Worm (Caenorhabditis elegans) whole organism, L4 larva: ENCODE measurements around the gene ZK813.1.
A peak's percentile ranks its signal among the peaks of the same experiment; 100 is the strongest.

ENCODE experiments used
- F44E2.7 ChIP-seq: fragments of 200-800 bp; sonication (Bioruptor generic); IDR thresholded peaks from 2 replicates; pipeline ENCODE4 v2.1.2; 2022; ENCODE audit warnings: missing genetic modification characterization, missing compliant biosample characterization
- F49E8.2 ChIP-seq: sonication (generic microtip); optimal IDR thresholded peaks from 2 replicates; lab custom pipeline; 2016; ENCODE audit warnings: missing compliant biosample characterization, mild to moderate bottlenecking, missing genetic modification characterization, borderline replicate concordance
- ZK337.2 ChIP-seq: fragments of 200-800 bp; sonication (Bioruptor generic); IDR thresholded peaks from 2 replicates; pipeline ENCODE4 v1.3.6; 2022; ENCODE audit warnings: missing genetic modification reagents, missing genetic modification characterization, missing compliant biosample characterization
- aha-1 ChIP-seq: fragments of 150-350 bp; peaks from one replicate; lab custom pipeline; 2014; ENCODE audit warnings: missing biosample characterization, missing genetic modification characterization
- ceh-82 ChIP-seq: sonication (generic microtip); optimal IDR thresholded peaks from 2 replicates; lab custom pipeline; 2017; ENCODE audit warnings: missing biosample characterization, missing genetic modification characterization
- ces-1 ChIP-seq: fragments of 150-350 bp; sonication (generic microtip); optimal IDR thresholded peaks from 4 replicates; lab custom pipeline; 2014; ENCODE audit warnings: missing biosample characterization, missing genetic modification reagents, missing genetic modification characterization
- cey-2 ChIP-seq: sonication (generic microtip); optimal IDR thresholded peaks from 3 replicates; lab custom pipeline; 2017; ENCODE audit warnings: missing genetic modification characterization, mild to moderate bottlenecking, missing compliant biosample characterization, antibody characterized with exemption, borderline replicate concordance; ENCODE audit not compliant: insufficient read depth
- ctbp-1 ChIP-seq: fragments of 200-800 bp; sonication (Bioruptor generic); IDR thresholded peaks from 2 replicates; pipeline ENCODE4 v1.3.6; 2022; ENCODE audit warnings: missing genetic modification reagents, missing genetic modification characterization, missing compliant biosample characterization
- dmd-6 ChIP-seq: fragments of 200-800 bp; sonication (Bioruptor generic); IDR thresholded peaks from 2 replicates; pipeline ENCODE4 v1.3.6; 2022; ENCODE audit warnings: missing genetic modification reagents, missing genetic modification characterization, missing compliant biosample characterization
- dpl-1 ChIP-seq: fragments of 150-350 bp; optimal IDR thresholded peaks from 2 replicates; lab custom pipeline; 2014; ENCODE audit warnings: missing biosample characterization, missing genetic modification reagents, missing genetic modification characterization
- egl-43 ChIP-seq: fragments of 200-800 bp; sonication (Bioruptor generic); IDR thresholded peaks from 2 replicates; pipeline ENCODE4 v1.3.6; 2022; ENCODE audit warnings: missing genetic modification reagents, missing genetic modification characterization, missing compliant biosample characterization
- fkh-10 ChIP-seq: fragments of 150-350 bp; optimal IDR thresholded peaks from 2 replicates; lab custom pipeline; 2014; ENCODE audit warnings: missing biosample characterization, missing genetic modification reagents, missing genetic modification characterization
- gei-8 ChIP-seq: fragments of 200-800 bp; sonication (Bioruptor generic); optimal IDR thresholded peaks from 2 replicates; lab custom pipeline; 2018; ENCODE audit warnings: mild to moderate bottlenecking, missing genetic modification characterization, missing compliant biosample characterization
- hif-1 ChIP-seq, 2 experiments: sonication (generic microtip); optimal IDR thresholded peaks; 2 replicates each; lab custom pipeline; 2016 to 2017; ENCODE audit warnings: missing compliant biosample characterization in 2 of 2, missing genetic modification characterization in 2 of 2, missing genetic modification reagents in 2 of 2, missing genotype in 2 of 2, mild to moderate bottlenecking in 1 of 2
- lin-39 ChIP-seq: fragments of 150-350 bp; optimal IDR thresholded peaks from 2 replicates; lab custom pipeline; 2014; ENCODE audit warnings: missing biosample characterization, missing genetic modification reagents, missing genetic modification characterization
- lsy-2 ChIP-seq, 2 experiments: fragments of 150-350 bp in 1 of 2; sonication (generic microtip) in 1 of 2; optimal IDR thresholded peaks; 2 replicates each; lab custom pipeline; 2014 to 2017; ENCODE audit warnings: missing biosample characterization in 2 of 2, missing genetic modification characterization in 2 of 2
- madf-9 ChIP-seq: fragments of 200-800 bp; sonication (Bioruptor generic); conservative IDR thresholded peaks from 2 replicates; pipeline ENCODE4 v1.3.6; 2022; ENCODE audit warnings: missing genetic modification reagents, missing genetic modification characterization, missing compliant biosample characterization
- mdt-29 ChIP-seq: fragments of 200-800 bp; sonication (Bioruptor generic); IDR thresholded peaks from 2 replicates; pipeline ENCODE4 v1.3.6; 2022; ENCODE audit warnings: missing genetic modification reagents, missing genetic modification characterization, missing compliant biosample characterization
- mep-1 ChIP-seq: fragments of 150-350 bp; sonication (generic microtip); optimal IDR thresholded peaks from 3 replicates; lab custom pipeline; 2014; ENCODE audit warnings: missing biosample characterization, missing genetic modification characterization
- mes-2 ChIP-seq: sonication (generic microtip); optimal IDR thresholded peaks from 2 replicates; lab custom pipeline; 2016; ENCODE audit warnings: missing genotype, mild to moderate bottlenecking, missing genetic modification characterization, missing compliant biosample characterization; ENCODE audit not compliant: poor library complexity, severe bottlenecking
- nhr-41 ChIP-seq: fragments of 200-800 bp; sonication (Bioruptor generic); IDR thresholded peaks from 2 replicates; pipeline ENCODE4 v1.3.6; 2022; ENCODE audit warnings: missing genetic modification reagents, missing genetic modification characterization, missing compliant biosample characterization
- nhr-6 ChIP-seq: fragments of 150-350 bp; optimal IDR thresholded peaks from 2 replicates; lab custom pipeline; 2014; ENCODE audit warnings: missing biosample characterization, missing genetic modification characterization
- nhr-77 ChIP-seq: fragments of 150-350 bp; optimal IDR thresholded peaks from 2 replicates; lab custom pipeline; 2014; ENCODE audit warnings: missing biosample characterization, missing genetic modification characterization
- pqm-1 ChIP-seq: sonication (generic microtip); optimal IDR thresholded peaks from 2 replicates; lab custom pipeline; 2017; ENCODE audit warnings: missing biosample characterization, missing genetic modification characterization
- saeg-2 ChIP-seq: fragments of 200-800 bp; sonication (Bioruptor generic); IDR thresholded peaks from 2 replicates; pipeline ENCODE4 v1.3.6; 2022; ENCODE audit warnings: missing genetic modification reagents, missing genetic modification characterization, missing compliant biosample characterization
- sdz-12 ChIP-seq: fragments of 200-800 bp; sonication (Bioruptor generic); optimal IDR thresholded peaks from 2 replicates; lab custom pipeline; 2018; ENCODE audit warnings: mild to moderate bottlenecking, missing genetic modification characterization, missing compliant biosample characterization
- set-16 ChIP-seq: fragments of 200-800 bp; sonication (Bioruptor generic); IDR thresholded peaks from 2 replicates; pipeline ENCODE4 v1.3.6; 2022; ENCODE audit warnings: missing genetic modification reagents, missing genetic modification characterization, missing compliant biosample characterization
- skn-1 ChIP-seq: fragments of 150-350 bp; optimal IDR thresholded peaks from 2 replicates; lab custom pipeline; 2014; ENCODE audit warnings: missing biosample characterization, missing genetic modification characterization
- snpc-1.2 ChIP-seq: fragments of 200-800 bp; sonication (Bioruptor generic); IDR thresholded peaks from 2 replicates; pipeline ENCODE4 v1.3.6; 2022; ENCODE audit warnings: missing genetic modification reagents, missing genetic modification characterization, missing compliant biosample characterization
- snpc-4 ChIP-seq: fragments of 150-350 bp; optimal IDR thresholded peaks from 2 replicates; lab custom pipeline; 2014; ENCODE audit warnings: missing biosample characterization, missing genetic modification characterization
- spr-1 ChIP-seq: sonication (generic microtip); optimal IDR thresholded peaks from 2 replicates; lab custom pipeline; 2016; ENCODE audit warnings: mild to moderate bottlenecking, missing genetic modification characterization, missing compliant biosample characterization
- spr-3 ChIP-seq: fragments of 200-800 bp; sonication (Bioruptor generic); optimal IDR thresholded peaks from 2 replicates; lab custom pipeline; 2018; ENCODE audit warnings: mild to moderate bottlenecking, missing genetic modification characterization, missing compliant biosample characterization
- unc-39 ChIP-seq: sonication (generic microtip); optimal IDR thresholded peaks from 2 replicates; lab custom pipeline; 2017; ENCODE audit warnings: missing biosample characterization, missing genetic modification characterization
- unc-62 ChIP-seq, 3 experiments: fragments of 150-350 bp in 1 of 3; sonication (generic microtip); optimal IDR thresholded peaks in 2 of 3; peaks in 1 of 3; 1 replicate in 1 of 3; 2 replicates in 2 of 3; lab custom pipeline; 2014 to 2017; ENCODE audit warnings: missing biosample characterization in 3 of 3, missing genetic modification characterization in 3 of 3, missing genetic modification reagents in 3 of 3, missing genotype in 1 of 3
- zfp-2 ChIP-seq: sonication (generic microtip); optimal IDR thresholded peaks from 2 replicates; lab custom pipeline; 2016; ENCODE audit warnings: mild to moderate bottlenecking, missing genetic modification characterization, missing compliant biosample characterization
- zip-11 ChIP-seq: fragments of 200-800 bp; sonication (Bioruptor generic); IDR thresholded peaks from 2 replicates; pipeline ENCODE4 v1.3.6; 2022; ENCODE audit warnings: missing genetic modification characterization, missing compliant biosample characterization

Gene ZK813.1

ce11 chrX:3464309-3465038 lies 18.4 kb downstream of the ZK813.1 start:
- 0 out of 2 replicates have a peak, but pooled peaks have one; percentile 21 for TF ChIP-seq saeg-2 (GFP tag; lab: Robert Waterston, UW)
- no peak for TF ChIP-seq spr-3 (GFP tag; lab: Kevin White, UChicago)

- TF ChIP-seq snpc-1.2 (GFP tag; lab: Robert Waterston, UW) = no peak
- no peak for TF ChIP-seq unc-39 (tag; lab: Kevin White, UChicago)
- no peak for TF ChIP-seq pqm-1 (tag; lab: Kevin White, UChicago)
- TF ChIP-seq zfp-2 (tag; lab: Kevin White, UChicago) = no peak
- no peak for TF ChIP-seq nhr-77 (tag; lab: Kevin White, UChicago)
- no peak for TF ChIP-seq set-16 (GFP tag; lab: Robert Waterston, UW)
- no peak for TF ChIP-seq lin-39
- no peak for TF ChIP-seq snpc-4
- no peak for TF ChIP-seq fkh-10 (GFP tag; lab: Kevin White, UChicago)
- no peak for TF ChIP-seq aha-1 (tag; lab: Kevin White, UChicago)
- TF ChIP-seq hif-1 (tag; optimal IDR thresholded peaks at IDR 0.05; lab: Kevin White, UChicago) = no peak
- TF ChIP-seq lsy-2 (tag; optimal IDR thresholded peaks at IDR 0.05; lab: Kevin White, UChicago) = no peak
- TF ChIP-seq ceh-82 (tag; lab: Kevin White, UChicago) = no peak
- TF ChIP-seq nhr-6 (tag; lab: Kevin White, UChicago) = no peak
- no peak for TF ChIP-seq mes-2 (tag; lab: Kevin White, UChicago)
- no peak for TF ChIP-seq ces-1 (GFP tag; lab: Kevin White, UChicago)
- no peak for TF ChIP-seq madf-9 (GFP tag; lab: Robert Waterston, UW)
- no peak for TF ChIP-seq gei-8
- TF ChIP-seq, all 104 proteins: peak for 0
Measured at ce11 chrX:3465785-3466184, 19.7 kb downstream of the ZK813.1 start, which contains the start of the genes ZK377.15 and sax-3. Gene ZK377.15 (minus strand): TSS chrX:3465885. Gene sax-3 (minus strand): TSS chrX:3465927.

ce11 chrX:3467004-3467761 lies 21.1 kb downstream of the ZK813.1 start:
- TF ChIP-seq F49E8.2 (tag; lab: Kevin White, UChicago) = no peak
- TF ChIP-seq ctbp-1 (GFP tag; lab: Robert Waterston, UW) = no peak
- no peak for TF ChIP-seq skn-1 (tag; lab: Kevin White, UChicago)
- no peak for TF ChIP-seq sdz-12 (GFP tag; lab: Kevin White, UChicago)
- no peak for TF ChIP-seq lsy-2 (tag; optimal IDR thresholded peaks at IDR 0.05; lab: Kevin White, UChicago)
- TF ChIP-seq mes-2 (tag; lab: Kevin White, UChicago) = no peak
- no peak for TF ChIP-seq F44E2.7 (GFP tag; lab: Robert Waterston, UW)
- TF ChIP-seq mdt-29 = no peak
- no peak for TF ChIP-seq cey-2 (tag; lab: Kevin White, UChicago)
- no peak for TF ChIP-seq ZK337.2 (GFP tag; lab: Robert Waterston, UW)
- TF ChIP-seq spr-1 = no peak
- no peak for TF ChIP-seq lin-39
- TF ChIP-seq unc-62 (GFP tag; optimal IDR thresholded peaks at IDR 0.05 in 1 of 2; lab: Kevin White, UChicago) = no peak
- no peak for TF ChIP-seq unc-62 (tag; optimal IDR thresholded peaks at IDR 0.05; lab: Kevin White, UChicago)
- TF ChIP-seq mep-1 (tag; lab: Kevin White, UChicago) = no peak
- TF ChIP-seq nhr-41 (GFP tag; lab: Robert Waterston, UW) = no peak
- TF ChIP-seq dmd-6 (GFP tag; lab: Robert Waterston, UW) = no peak
- no peak for TF ChIP-seq egl-43 (GFP tag; lab: Robert Waterston, UW)
- TF ChIP-seq zip-11 (GFP tag; lab: Robert Waterston, UW) = no peak
- no peak for TF ChIP-seq dpl-1
